Worm (Caenorhabditis elegans) whole organism, midembryonic: ENCODE measurements around the gene D1025.10.

Source experiments
- klf-2 ChIP-seq: fragments of 200-800 bp; sonication (Bioruptor generic); conservative IDR thresholded peaks from 2 replicates; pipeline ENCODE4 v1.3.6; 2022; ENCODE audit warnings: missing genetic modification reagents, missing genetic modification characterization, missing compliant biosample characterization
- ztf-29 ChIP-seq: fragments of 200-800 bp; sonication (Bioruptor generic); IDR thresholded peaks from 2 replicates; pipeline ENCODE4 v1.3.6; 2022; ENCODE audit warnings: missing genetic modification reagents, missing genetic modification characterization, missing compliant biosample characterization

DNA sequence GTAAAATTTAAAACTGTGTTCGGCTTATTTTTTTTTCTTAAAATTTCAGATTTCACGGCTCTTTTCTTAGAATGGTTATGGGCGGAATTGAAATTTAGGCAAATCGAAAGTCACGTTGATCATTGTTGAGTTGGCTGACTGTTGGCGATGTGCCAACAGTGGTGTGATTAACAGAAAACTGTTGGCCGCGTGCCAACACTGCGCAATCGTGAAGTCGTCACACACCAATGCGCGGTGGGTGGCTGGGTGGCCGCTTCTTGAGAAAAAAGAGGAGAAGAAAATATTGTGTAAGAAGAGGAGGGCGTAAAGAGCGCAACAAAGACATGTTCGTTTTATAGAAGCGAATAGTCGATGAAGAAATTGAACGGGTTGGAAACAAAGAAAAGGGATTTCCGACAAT lies 25.6 kb upstream of the D1025.10 start:
- no peak for TF ChIP-seq klf-2 (GFP tag; lab: Robert Waterston, UW)
- no peak for TF ChIP-seq ztf-29 (GFP tag; lab: Robert Waterston, UW)
